Worm (Caenorhabditis elegans) whole organism, L4 larva: Measurements from ENCODE around the gene ZK783.7.

Source experiments
- D1046.2 ChIP-seq: fragments of 200-800 bp; sonication (Bioruptor generic); IDR thresholded peaks from 2 replicates; pipeline ENCODE4 v1.3.6; 2022; ENCODE audit warnings: missing genetic modification characterization, missing compliant biosample characterization
- F49E8.2 ChIP-seq: sonication (generic microtip); optimal IDR thresholded peaks from 2 replicates; lab custom pipeline; 2016; ENCODE audit warnings: missing compliant biosample characterization, mild to moderate bottlenecking, missing genetic modification characterization, borderline replicate concordance
- R02D3.7 ChIP-seq: fragments of 150-350 bp; sonication (generic microtip); optimal IDR thresholded peaks from 3 replicates; lab custom pipeline; 2014; ENCODE audit warnings: missing biosample characterization, missing genetic modification characterization
- T20F7.1 ChIP-seq: fragments of 200-800 bp; sonication (Bioruptor generic); optimal IDR thresholded peaks from 2 replicates; lab custom pipeline; 2018; ENCODE audit warnings: mild to moderate bottlenecking, missing genetic modification characterization, missing compliant biosample characterization
- Y105C5A.15 ChIP-seq: fragments of 200-800 bp; sonication (Bioruptor generic); IDR thresholded peaks from 2 replicates; pipeline ENCODE4 v1.3.6; 2022; ENCODE audit warnings: missing genetic modification characterization, missing compliant biosample characterization
- Y75B8A.6 ChIP-seq: fragments of 200-800 bp; sonication (Bioruptor generic); IDR thresholded peaks from 2 replicates; pipeline ENCODE4 v1.3.6; 2022; ENCODE audit warnings: missing genetic modification reagents, missing genetic modification characterization, missing compliant biosample characterization
- aha-1 ChIP-seq: fragments of 150-350 bp; peaks from one replicate; lab custom pipeline; 2014; ENCODE audit warnings: missing biosample characterization, missing genetic modification characterization
- aly-2 ChIP-seq: sonication (generic microtip); optimal IDR thresholded peaks from 2 replicates; lab custom pipeline; 2018; ENCODE audit warnings: missing biosample characterization, missing genetic modification characterization
- attf-4 ChIP-seq: sonication (generic microtip); optimal IDR thresholded peaks from 3 replicates; lab custom pipeline; 2017; ENCODE audit warnings: missing biosample characterization, missing genetic modification characterization
- ceh-28 ChIP-seq: fragments of 150-350 bp; optimal IDR thresholded peaks from 2 replicates; lab custom pipeline; 2014; ENCODE audit warnings: missing biosample characterization, missing genetic modification reagents, missing genetic modification characterization
- ceh-44 ChIP-seq: fragments of 200-800 bp; sonication (Bioruptor generic); IDR thresholded peaks from 2 replicates; pipeline ENCODE4 v1.3.6; 2022; ENCODE audit warnings: missing genetic modification reagents, missing genetic modification characterization, missing compliant biosample characterization
- ceh-82 ChIP-seq: sonication (generic microtip); optimal IDR thresholded peaks from 2 replicates; lab custom pipeline; 2017; ENCODE audit warnings: missing biosample characterization, missing genetic modification characterization
- ctbp-1 ChIP-seq: fragments of 200-800 bp; sonication (Bioruptor generic); IDR thresholded peaks from 2 replicates; pipeline ENCODE4 v1.3.6; 2022; ENCODE audit warnings: missing genetic modification reagents, missing genetic modification characterization, missing compliant biosample characterization
- dmd-8 ChIP-seq: fragments of 200-800 bp; sonication (Bioruptor generic); IDR thresholded peaks from 2 replicates; pipeline ENCODE4 v1.3.6; 2022; ENCODE audit warnings: missing genetic modification characterization, missing compliant biosample characterization
- dmd-9 ChIP-seq: fragments of 200-800 bp; sonication (Bioruptor generic); IDR thresholded peaks from 2 replicates; pipeline ENCODE4 v1.3.6; 2022; ENCODE audit warnings: missing genetic modification reagents, missing genetic modification characterization, missing compliant biosample characterization
- dve-1 ChIP-seq: sonication (generic microtip); optimal IDR thresholded peaks from 2 replicates; lab custom pipeline; 2017; ENCODE audit warnings: antibody characterized with exemption, mild to moderate bottlenecking, missing genetic modification characterization, missing compliant biosample characterization; ENCODE audit not compliant: insufficient read depth
- egl-27 ChIP-seq: sonication (generic microtip); optimal IDR thresholded peaks from 3 replicates; lab custom pipeline; 2017; ENCODE audit warnings: missing biosample characterization, missing genetic modification reagents, missing genetic modification characterization
- egl-43 ChIP-seq: fragments of 200-800 bp; sonication (Bioruptor generic); IDR thresholded peaks from 2 replicates; pipeline ENCODE4 v1.3.6; 2022; ENCODE audit warnings: missing genetic modification reagents, missing genetic modification characterization, missing compliant biosample characterization
- fkh-10 ChIP-seq: fragments of 150-350 bp; optimal IDR thresholded peaks from 2 replicates; lab custom pipeline; 2014; ENCODE audit warnings: missing biosample characterization, missing genetic modification reagents, missing genetic modification characterization
- hlh-30 ChIP-seq: sonication (generic microtip); optimal IDR thresholded peaks from 2 replicates; lab custom pipeline; 2017; ENCODE audit warnings: antibody characterized with exemption, mild to moderate bottlenecking, missing genetic modification characterization, missing compliant biosample characterization; ENCODE audit not compliant: insufficient read depth
- lin-13 ChIP-seq: fragments of 150-350 bp; optimal IDR thresholded peaks from 2 replicates; lab custom pipeline; 2014; ENCODE audit warnings: missing biosample characterization, missing genetic modification reagents, missing genetic modification characterization
- lin-39 ChIP-seq: fragments of 150-350 bp; optimal IDR thresholded peaks from 2 replicates; lab custom pipeline; 2014; ENCODE audit warnings: missing biosample characterization, missing genetic modification reagents, missing genetic modification characterization
- mep-1 ChIP-seq: fragments of 150-350 bp; sonication (generic microtip); optimal IDR thresholded peaks from 3 replicates; lab custom pipeline; 2014; ENCODE audit warnings: missing biosample characterization, missing genetic modification characterization
- mes-2 ChIP-seq: sonication (generic microtip); optimal IDR thresholded peaks from 2 replicates; lab custom pipeline; 2016; ENCODE audit warnings: missing genotype, mild to moderate bottlenecking, missing genetic modification characterization, missing compliant biosample characterization; ENCODE audit not compliant: poor library complexity, severe bottlenecking
- nhr-111 ChIP-seq: fragments of 200-800 bp; sonication (Bioruptor generic); optimal IDR thresholded peaks from 2 replicates; lab custom pipeline; 2018; ENCODE audit warnings: mild to moderate bottlenecking, missing genetic modification characterization, missing compliant biosample characterization
- nhr-25 ChIP-seq: sonication (generic microtip); optimal IDR thresholded peaks from 2 replicates; lab custom pipeline; 2017; ENCODE audit warnings: missing genetic modification characterization, mild to moderate bottlenecking, missing compliant biosample characterization, antibody characterized with exemption, moderate library complexity, borderline replicate concordance; ENCODE audit not compliant: insufficient read depth
- nhr-28 ChIP-seq: fragments of 150-350 bp; optimal IDR thresholded peaks from 2 replicates; lab custom pipeline; 2014; ENCODE audit warnings: missing biosample characterization, missing genetic modification characterization
- nhr-6 ChIP-seq: fragments of 150-350 bp; optimal IDR thresholded peaks from 2 replicates; lab custom pipeline; 2014; ENCODE audit warnings: missing biosample characterization, missing genetic modification characterization
- nhr-76 ChIP-seq: fragments of 150-350 bp; optimal IDR thresholded peaks from 2 replicates; lab custom pipeline; 2014; ENCODE audit warnings: missing biosample characterization, missing genetic modification characterization
- php-3 ChIP-seq: fragments of 200-800 bp; sonication (Bioruptor generic); IDR thresholded peaks from 2 replicates; pipeline ENCODE4 v1.3.6; 2022; ENCODE audit warnings: missing genetic modification reagents, missing genetic modification characterization, missing compliant biosample characterization
- saeg-2 ChIP-seq: fragments of 200-800 bp; sonication (Bioruptor generic); IDR thresholded peaks from 2 replicates; pipeline ENCODE4 v1.3.6; 2022; ENCODE audit warnings: missing genetic modification reagents, missing genetic modification characterization, missing compliant biosample characterization
- snpc-1.2 ChIP-seq: fragments of 200-800 bp; sonication (Bioruptor generic); IDR thresholded peaks from 2 replicates; pipeline ENCODE4 v1.3.6; 2022; ENCODE audit warnings: missing genetic modification reagents, missing genetic modification characterization, missing compliant biosample characterization
- snpc-4 ChIP-seq: fragments of 150-350 bp; optimal IDR thresholded peaks from 2 replicates; lab custom pipeline; 2014; ENCODE audit warnings: missing biosample characterization, missing genetic modification characterization
- unc-62 ChIP-seq, 3 experiments: fragments of 150-350 bp in 1 of 3; sonication (generic microtip); optimal IDR thresholded peaks in 2 of 3; peaks in 1 of 3; 1 replicate in 1 of 3; 2 replicates in 2 of 3; lab custom pipeline; 2014 to 2017; ENCODE audit warnings: missing biosample characterization in 3 of 3, missing genetic modification characterization in 3 of 3, missing genetic modification reagents in 3 of 3, missing genotype in 1 of 3
- zfp-3 ChIP-seq: fragments of 200-800 bp; sonication (Bioruptor generic); conservative IDR thresholded peaks from 2 replicates; pipeline ENCODE4 v1.3.6; 2022; ENCODE audit warnings: missing genetic modification reagents, missing genetic modification characterization, missing compliant biosample characterization
- ztf-11 ChIP-seq: fragments of 150-350 bp; optimal IDR thresholded peaks from 2 replicates; lab custom pipeline; 2014; ENCODE audit warnings: missing biosample characterization, missing genetic modification characterization

Gene ZK783.7

ce11 chrIII:7618294-7618693 lies 38.2 kb upstream of the ZK783.7 start (continued):
- TF ChIP-seq nhr-6 (tag; lab: Kevin White, UChicago) (no peak), hlh-30 (tag; lab: Kevin White, UChicago) (peak; percentile 56), D1046.2 (GFP tag; lab: Robert Waterston, UW) (no peak), R02D3.7 (tag; lab: Kevin White, UChicago) (no peak), ceh-44 (GFP tag; lab: Robert Waterston, UW) (no peak), attf-4 (tag; lab: Kevin White, UChicago) (no peak), Y75B8A.6 (GFP tag; lab: Robert Waterston, UW) (no peak), zfp-3 (no peak), lin-13 (no peak), egl-43 (no peak), ceh-28 (tag; lab: Kevin White, UChicago) (no peak), egl-27 (tag; lab: Kevin White, UChicago) (no peak), saeg-2 (GFP tag; lab: Robert Waterston, UW) (no peak)

DNA sequence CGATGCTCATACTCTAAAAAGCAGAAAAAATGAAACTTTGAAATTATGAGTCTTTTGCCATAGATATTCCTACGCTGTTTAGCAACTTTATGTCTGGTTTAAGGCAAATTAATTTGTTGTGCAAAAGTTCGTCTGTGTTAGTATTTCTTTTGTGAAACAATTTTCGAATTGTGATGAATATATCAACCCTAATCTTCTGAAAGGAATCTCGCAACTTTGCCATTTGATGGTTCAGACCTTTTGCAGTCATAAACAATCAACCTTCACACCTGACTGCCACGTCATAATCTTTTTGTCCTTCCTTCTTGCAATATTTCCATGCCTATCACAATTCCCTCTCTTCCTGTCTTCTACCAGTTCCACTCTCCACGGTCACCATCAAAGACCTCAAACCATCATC lies 36.7 kb upstream of the ZK783.7 start:
- peak in 1 of 2 experiments; percentile 92 for TF ChIP-seq unc-62 (GFP tag; optimal IDR thresholded peaks at IDR 0.05 in 1 of 2; lab: Kevin White, UChicago)
- TF ChIP-seq unc-62 (tag; optimal IDR thresholded peaks at IDR 0.05; lab: Kevin White, UChicago): no peak
- no peak for TF ChIP-seq lin-39 (tag; lab: Kevin White, UChicago)
- no peak for TF ChIP-seq aly-2
- no peak for TF ChIP-seq dmd-8
- TF ChIP-seq snpc-4 (tag; lab: Kevin White, UChicago): no peak
- TF ChIP-seq, all 104 proteins: peak for 1

DNA sequence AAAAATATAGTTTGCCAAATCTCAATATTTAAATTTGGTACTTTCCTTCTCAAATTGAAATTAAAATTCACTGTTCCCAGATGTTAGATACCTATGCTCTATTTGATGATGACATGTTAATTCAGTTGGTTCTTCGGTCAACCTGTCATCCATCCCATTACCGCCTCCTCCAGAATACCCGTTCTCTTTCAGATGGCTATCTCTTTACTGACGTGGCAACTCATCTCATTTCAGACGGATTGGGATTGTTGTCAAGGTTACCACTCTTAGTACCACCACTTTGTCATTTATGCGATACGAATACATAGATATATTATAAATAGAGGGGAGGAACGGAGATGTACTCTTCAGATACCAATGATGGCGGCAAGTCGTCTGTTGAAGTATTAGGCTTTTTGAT lies 35.2 kb upstream of the ZK783.7 start:
- TF ChIP-seq aha-1 (tag; lab: Kevin White, UChicago) (peak; percentile 4), ctbp-1 (GFP tag; lab: Robert Waterston, UW) (no peak), nhr-111 (GFP tag; lab: Kevin White, UChicago) (no peak), dmd-9 (GFP tag; lab: Robert Waterston, UW) (no peak), hlh-30 (tag; lab: Kevin White, UChicago) (no peak)

DNA sequence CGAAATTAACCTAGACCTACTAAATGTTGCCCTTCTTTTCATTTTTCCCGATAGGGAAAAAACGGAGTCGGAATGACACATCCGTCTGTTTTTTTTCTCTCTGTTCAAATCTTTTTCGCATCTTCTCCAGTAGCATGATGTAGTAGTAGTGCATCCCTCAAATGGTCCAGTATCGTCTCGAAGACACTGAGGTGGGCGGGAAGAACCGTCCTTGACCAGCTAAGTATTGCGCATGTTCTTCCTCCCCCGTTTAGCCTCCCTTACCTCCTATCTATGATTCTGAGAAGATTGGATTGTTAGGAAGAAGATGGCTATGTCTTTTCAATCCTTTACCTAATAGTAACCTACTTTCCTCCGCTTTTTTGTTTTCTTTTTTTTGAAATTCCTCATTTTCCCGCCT lies 33.6 kb upstream of the ZK783.7 start:
- TF ChIP-seq F49E8.2 (tag; lab: Kevin White, UChicago): no peak
- TF ChIP-seq nhr-25 (tag; lab: Kevin White, UChicago): peak; percentile 90
- TF ChIP-seq nhr-28 (tag; lab: Kevin White, UChicago): peak; percentile 2

DNA sequence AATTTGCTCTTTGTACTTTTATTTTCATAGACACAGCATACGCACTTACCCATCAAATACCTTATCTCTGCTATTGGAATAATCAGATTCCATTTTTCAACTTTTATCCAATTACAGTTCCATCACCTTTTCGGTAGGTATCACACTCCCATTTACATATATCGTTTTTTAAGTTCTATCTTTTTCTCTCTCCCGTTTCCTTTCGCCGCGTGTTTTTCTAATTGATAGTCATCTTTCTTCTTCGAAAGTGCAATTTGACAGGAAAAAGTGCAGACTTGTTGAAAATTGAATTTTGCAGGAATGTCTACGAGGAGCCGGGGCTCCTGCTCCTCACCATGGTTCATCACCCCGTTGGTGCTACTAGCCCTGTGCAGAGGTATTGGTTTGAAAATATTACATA lies 31.4 kb upstream of the ZK783.7 start, which contains the start of gene fbn-1:
Gene fbn-1, plus strand, starts transcription at position 301 of the 400 bp plus-strand sequence.
- TF ChIP-seq Y105C5A.15 (GFP tag; lab: Robert Waterston, UW): no peak
- TF ChIP-seq mep-1: no peak
- TF ChIP-seq nhr-76 (tag; lab: Kevin White, UChicago): no peak
- TF ChIP-seq attf-4 (tag; lab: Kevin White, UChicago): no peak
- no peak for TF ChIP-seq T20F7.1 (GFP tag; lab: Kevin White, UChicago)
- TF ChIP-seq snpc-1.2: no peak
- TF ChIP-seq dve-1 (tag; lab: Kevin White, UChicago): no peak
- TF ChIP-seq lin-39 (tag; lab: Kevin White, UChicago): no peak
- no peak for TF ChIP-seq zfp-3
- no peak for TF ChIP-seq ceh-82 (tag; lab: Kevin White, UChicago)
- no peak for TF ChIP-seq ztf-11
- TF ChIP-seq fkh-10 (GFP tag; lab: Kevin White, UChicago): no peak
- no peak for TF ChIP-seq mes-2 (tag; lab: Kevin White, UChicago)
- TF ChIP-seq egl-27 (tag; lab: Kevin White, UChicago): no peak
- TF ChIP-seq php-3 (GFP tag; lab: Robert Waterston, UW): no peak
